Fruit fly (Drosophila melanogaster): ENCODE data around the gene Tektin-C.

The Tektin-C gene

DNA sequence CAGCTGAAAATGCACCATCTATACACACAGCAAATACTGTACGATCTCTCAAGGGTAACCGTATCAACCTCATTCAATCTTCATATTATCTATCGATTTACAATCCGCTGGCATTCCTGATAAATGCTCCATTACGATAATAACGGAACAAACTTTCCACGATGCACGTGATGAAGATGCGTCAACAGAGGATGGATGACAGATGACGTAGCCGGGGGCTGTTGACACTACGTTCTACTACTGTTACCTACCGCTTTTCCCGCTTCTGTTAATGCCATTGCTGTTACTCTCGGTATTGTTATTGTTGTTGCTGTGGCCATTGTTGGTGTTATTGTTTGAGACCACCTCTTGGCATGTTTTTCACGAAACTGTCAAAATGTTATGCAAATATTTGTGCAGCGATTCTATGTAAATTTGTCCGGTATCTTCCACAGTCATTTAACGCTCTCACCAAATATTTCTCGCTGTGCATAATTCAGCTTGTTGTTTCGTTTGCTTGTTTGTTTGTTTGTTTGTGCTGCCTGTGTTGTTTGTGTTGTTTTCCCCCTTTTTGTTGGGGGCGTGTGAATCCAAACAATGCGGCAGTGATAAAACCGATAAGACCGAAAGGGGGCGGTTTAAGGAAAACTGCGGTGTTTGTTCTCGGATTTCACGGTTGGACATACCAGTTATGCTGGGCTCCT, 27.6 kb upstream of the Tektin-C start (continued):
- TF ChIP-seq Eip74EF (GFP tag; optimal IDR thresholded peaks at IDR 0.05) (peak in 1 of 2 experiments; percentile 76), NfI (GFP tag; optimal IDR thresholded peaks at IDR 0.05) (peak; percentile 57), onecut (GFP tag; IDR thresholded peaks at IDR 0.05) (peak; percentile 82), CG3281 (GFP tag; optimal IDR thresholded peaks at IDR 0.05) (peak; percentile 76), Sox100B (GFP tag; optimal IDR thresholded peaks at IDR 0.05) (peak; percentile 89), slbo (GFP tag; IDR thresholded peaks at IDR 0.05) (0 out of 2 replicates have a peak, but pooled peaks have one; percentile 20), Meics (GFP tag; optimal IDR thresholded peaks at IDR 0.05) (peak; percentile 78), ham (GFP tag; IDR thresholded peaks at IDR 0.05) (no peak), TFAM (GFP tag; optimal IDR thresholded peaks at IDR 0.05) (peak; percentile 83), CG17359 (tag; optimal IDR thresholded peaks at IDR 0.05) (peak; percentile 93), Spps (tag; optimal IDR thresholded peaks at IDR 0.05) (peak; percentile 88), pum (GFP tag; optimal IDR thresholded peaks at IDR 0.05) (peak; percentile 75), tin (GFP tag; optimal IDR thresholded peaks at IDR 0.05) (peak; percentile 53), CG18764 (GFP tag; optimal IDR thresholded peaks at IDR 0.05) (peak; percentile 90), sob (GFP tag; IDR thresholded peaks at IDR 0.05) (peak; percentile 69), CG14050 (GFP tag; IDR thresholded peaks at IDR 0.05) (peak; percentile 58), HHEX (GFP tag; optimal IDR thresholded peaks at IDR 0.05) (peak; percentile 88), en (GFP tag; optimal IDR thresholded peaks at IDR 0.05) (peak; percentile 76), Hmx (GFP tag; optimal IDR thresholded peaks at IDR 0.05) (no peak), CG8281 (tag; optimal IDR thresholded peaks at IDR 0.05) (peak; percentile 68), grn (GFP tag; optimal IDR thresholded peaks at IDR 0.05) (peak; percentile 56), CG16779 (GFP tag; IDR thresholded peaks at IDR 0.05) (no peak), unc-4 (GFP tag; IDR thresholded peaks at IDR 0.05; ENCODE audit: partially characterized antibody) (no peak), gcm2 (GFP tag; optimal IDR thresholded peaks at IDR 0.05) (peak; percentile 73), Hr51 (GFP tag; optimal IDR thresholded peaks at IDR 0.05) (peak; percentile 60 to 80), CG2712 (tag; optimal IDR thresholded peaks at IDR 0.05) (peak; percentile 84), gsb (GFP tag; IDR thresholded peaks at IDR 0.05) (no peak; the same call in 1 of the 2 replicates), CG31388 (GFP tag; optimal IDR thresholded peaks at IDR 0.05) (peak; percentile 54), Trl (optimal IDR thresholded peaks at IDR 0.05) (no peak), Trl (GFP tag; optimal IDR thresholded peaks at IDR 0.05) (peak; percentile 89), CG10654 (GFP tag; optimal IDR thresholded peaks at IDR 0.05) (peak; percentile 85), sr (GFP tag; IDR thresholded peaks at IDR 0.05) (peak; percentile 47; the same call in 1 of the 3 replicates), CG42726 (GFP tag; IDR thresholded peaks at IDR 0.05; ENCODE audit: partially characterized antibody) (no peak), CG30020 (tag; optimal IDR thresholded peaks at IDR 0.05) (no peak), CG1792 (GFP tag; optimal IDR thresholded peaks at IDR 0.05) (peak; percentile 84), CG34224 (GFP tag; IDR thresholded peaks at IDR 0.05; ENCODE audit: partially characterized antibody) (no peak), az2 (GFP tag; optimal IDR thresholded peaks at IDR 0.05) (peak; percentile 59), CG6175 (GFP tag; IDR thresholded peaks at IDR 0.05) (no peak), Antp (GFP tag; optimal IDR thresholded peaks at IDR 0.05) (peak; percentile 73), B-H2 (GFP tag; optimal IDR thresholded peaks at IDR 0.05) (no peak), run (tag; optimal IDR thresholded peaks at IDR 0.05) (peak; percentile 73), CG7556 (GFP tag; optimal IDR thresholded peaks at IDR 0.05) (peak; percentile 80), gro (GFP tag; optimal IDR thresholded peaks at IDR 0.05) (no peak), D19B (GFP tag; optimal IDR thresholded peaks at IDR 0.05) (peak; percentile 36), oc (tag; optimal IDR thresholded peaks at IDR 0.05) (peak; percentile 87)

All from whole organism, embryonic.